Worm (Caenorhabditis elegans) whole organism, mixed stage, embryonic: ENCODE results near the gene gln-2.

Experiments used
- blmp-1 ChIP-seq: fragments of 150-350 bp; optimal IDR thresholded peaks from 2 replicates; lab custom pipeline; 2014; ENCODE audit warnings: missing biosample characterization, missing genetic modification characterization
- elt-3 ChIP-seq: fragments of 150-350 bp; optimal IDR thresholded peaks from 2 replicates; lab custom pipeline; 2014; ENCODE audit warnings: missing biosample characterization, missing genetic modification characterization
- lin-13 ChIP-seq: fragments of 150-350 bp; optimal IDR thresholded peaks from 2 replicates; lab custom pipeline; 2014; ENCODE audit warnings: missing biosample characterization, missing genetic modification characterization
- lin-32 ChIP-seq: fragments of 200-800 bp; sonication (Bioruptor generic); optimal IDR thresholded peaks from 2 replicates; lab custom pipeline; 2018; ENCODE audit warnings: mild to moderate bottlenecking, missing genetic modification characterization, missing compliant biosample characterization
- nhr-76 ChIP-seq: sonication (generic microtip); optimal IDR thresholded peaks from 2 replicates; lab custom pipeline; 2017; ENCODE audit warnings: missing biosample characterization, missing genetic modification characterization
- unc-62 ChIP-seq: fragments of 150-350 bp; optimal IDR thresholded peaks from 2 replicates; lab custom pipeline; 2014; ENCODE audit warnings: missing biosample characterization, missing genetic modification reagents, missing genetic modification characterization
- ztf-11 ChIP-seq: fragments of 150-350 bp; optimal IDR thresholded peaks from 2 replicates; lab custom pipeline; 2014; ENCODE audit warnings: missing biosample characterization, missing genetic modification characterization

ce11 chrIII:9929525-9929924, 15.1 kb downstream of the gln-2 start:
- TF ChIP-seq ztf-11 (no peak), unc-62 (GFP tag; lab: Kevin White, UChicago) (no peak), elt-3 (tag; lab: Kevin White, UChicago) (no peak), lin-32 (no peak), lin-13 (tag; lab: Kevin White, UChicago) (no peak), nhr-76 (tag; lab: Kevin White, UChicago) (no peak), blmp-1 (no peak)
